Worm (Caenorhabditis elegans) whole organism, young adult: ENCODE measurements around the gene F26F2.5.

Experiments used
- F22D6.2 ChIP-seq: sonication (generic microtip); optimal IDR thresholded peaks from 2 replicates; lab custom pipeline; 2016; ENCODE audit warnings: mild to moderate bottlenecking, missing genetic modification characterization, missing compliant biosample characterization
- Y79H2A.3 ChIP-seq: fragments of 200-800 bp; sonication (Bioruptor generic); conservative IDR thresholded peaks from 2 replicates; pipeline ENCODE4 v1.3.6; 2022; ENCODE audit warnings: missing genetic modification reagents, missing genetic modification characterization, missing compliant biosample characterization
- aptf-2 ChIP-seq: fragments of 200-800 bp; sonication (Bioruptor generic); conservative IDR thresholded peaks from 2 replicates; pipeline ENCODE4 v1.3.6; 2022; ENCODE audit warnings: missing genetic modification reagents, missing genetic modification characterization, missing compliant biosample characterization
- ceh-40 ChIP-seq: fragments of 200-800 bp; sonication (Bioruptor generic); IDR thresholded peaks from 2 replicates; pipeline ENCODE4 v1.3.6; 2022; ENCODE audit warnings: missing genetic modification characterization, missing compliant biosample characterization
- dpl-1 ChIP-seq: fragments of 150-350 bp; optimal IDR thresholded peaks from 2 replicates; lab custom pipeline; 2014; ENCODE audit warnings: missing biosample characterization, missing genetic modification reagents, missing genetic modification characterization
- unc-130 ChIP-seq: sonication (generic microtip); optimal IDR thresholded peaks from 2 replicates; lab custom pipeline; 2016; ENCODE audit warnings: missing genetic modification reagents, missing genetic modification characterization, missing compliant biosample characterization

- TF ChIP-seq unc-130 (GFP tag; lab: Kevin White, UChicago) (no peak), ceh-40 (no peak), Y79H2A.3 (no peak), F22D6.2 (no peak), dpl-1 (no peak), aptf-2 (no peak)
Observed at ce11 chrV:20573392-20573791, at the start of gene F26F2.5.
